Fruit fly (Drosophila melanogaster) Kc167 (cell line): ENCODE data around the gene Rrp46.

Source experiments
- Myc ChIP-seq: fragments of >200 bp; optimal IDR thresholded peaks from 2 replicates; lab custom pipeline; 2017; ENCODE audit warnings: missing external identifiers
- Sin3A ChIP-seq: fragments of >200 bp; optimal IDR thresholded peaks from 2 replicates; lab custom pipeline; 2018; ENCODE audit warnings: missing external identifiers
- h ChIP-seq: fragments of >200 bp; optimal IDR thresholded peaks from 3 replicates; lab custom pipeline; 2018; ENCODE audit warnings: missing external identifiers
- insv ChIP-seq: fragments of >200 bp; optimal IDR thresholded peaks from 3 replicates; lab custom pipeline; 2018; ENCODE audit warnings: missing external identifiers
- psq ChIP-seq: fragments of >200 bp; optimal IDR thresholded peaks from 2 replicates; lab custom pipeline; 2017; ENCODE audit warnings: missing external identifiers
- ttk ChIP-seq: sonication (Bioruptor generic); optimal IDR thresholded peaks from 2 replicates; lab custom pipeline; 2017; ENCODE audit warnings: missing external identifiers

dm6 chr3R:10393020-10393653 is 20.0 kb upstream of the Rrp46 start:
- no peak for TF ChIP-seq h
- no peak for TF ChIP-seq Myc (lab: Kevin White, UChicago)
- TF ChIP-seq psq (lab: Kevin White, UChicago): no peak
- no peak for TF ChIP-seq ttk
- no peak for TF ChIP-seq Sin3A (lab: Kevin White, UChicago)
- TF ChIP-seq insv (lab: Kevin White, UChicago): no peak
